Worm (Caenorhabditis elegans) whole organism, late embryonic: ENCODE measurements around the gene fbxb-105.
A peak's percentile ranks its signal among the peaks of the same experiment; 100 is the strongest.

Experiments used
- C08G9.2 ChIP-seq: sonication (generic microtip); optimal IDR thresholded peaks from 2 replicates; lab custom pipeline; 2016; ENCODE audit warnings: mild to moderate bottlenecking, missing genetic modification characterization, moderate library complexity, missing compliant biosample characterization
- F13H6.1 ChIP-seq: sonication (generic microtip); optimal IDR thresholded peaks from 2 replicates; lab custom pipeline; 2016; ENCODE audit warnings: missing genetic modification characterization, missing compliant biosample characterization
- K02D7.2 ChIP-seq: sonication (generic microtip); optimal IDR thresholded peaks from 2 replicates; lab custom pipeline; 2017; ENCODE audit warnings: mild to moderate bottlenecking, missing genetic modification characterization, missing compliant biosample characterization
- ama-1 ChIP-seq: fragments of 150-350 bp; optimal IDR thresholded peaks from 2 replicates; lab custom pipeline; 2014
- ceh-14 ChIP-seq: sonication (generic microtip); optimal IDR thresholded peaks from 2 replicates; lab custom pipeline; 2016; ENCODE audit warnings: missing genotype, missing genetic modification characterization, missing compliant biosample characterization
- ceh-18 ChIP-seq: sonication (generic microtip); optimal IDR thresholded peaks from 2 replicates; lab custom pipeline; 2016; ENCODE audit warnings: missing genetic modification characterization, missing compliant biosample characterization
- ceh-19 ChIP-seq: fragments of 200-800 bp; sonication (Bioruptor generic); optimal IDR thresholded peaks from 2 replicates; lab custom pipeline; 2018; ENCODE audit warnings: mild to moderate bottlenecking, missing genetic modification characterization, missing compliant biosample characterization
- ceh-2 ChIP-seq: sonication (generic microtip); optimal IDR thresholded peaks from 2 replicates; lab custom pipeline; 2016; ENCODE audit warnings: missing genotype, missing genetic modification characterization, missing compliant biosample characterization
- ceh-22 ChIP-seq: sonication (generic microtip); optimal IDR thresholded peaks from 2 replicates; lab custom pipeline; 2017; ENCODE audit warnings: missing biosample characterization, missing genetic modification characterization
- ceh-30 ChIP-seq: fragments of 150-350 bp; optimal IDR thresholded peaks from 2 replicates; lab custom pipeline; 2014; ENCODE audit warnings: missing biosample characterization, missing genetic modification characterization
- ceh-31 ChIP-seq: sonication (generic microtip); optimal IDR thresholded peaks from 2 replicates; lab custom pipeline; 2016; ENCODE audit warnings: missing genetic modification characterization, missing compliant biosample characterization
- ceh-45 ChIP-seq: fragments of 200-800 bp; sonication (Bioruptor generic); IDR thresholded peaks from 2 replicates; pipeline ENCODE4 v1.3.6; 2022; ENCODE audit warnings: missing genetic modification reagents, missing genetic modification characterization, missing compliant biosample characterization
- ceh-6 ChIP-seq: fragments of 200-800 bp; sonication (Bioruptor generic); optimal IDR thresholded peaks from 2 replicates; lab custom pipeline; 2018; ENCODE audit warnings: mild to moderate bottlenecking, missing genetic modification characterization, missing compliant biosample characterization
- ceh-9 ChIP-seq: sonication (generic microtip); optimal IDR thresholded peaks from 2 replicates; lab custom pipeline; 2016; ENCODE audit warnings: mild to moderate bottlenecking, missing genetic modification characterization, inconsistent platforms, missing compliant biosample characterization
- dmd-4 ChIP-seq: sonication (generic microtip); optimal IDR thresholded peaks from 2 replicates; lab custom pipeline; 2016; ENCODE audit warnings: borderline replicate concordance, missing genetic modification characterization, missing compliant biosample characterization
- elt-2 ChIP-seq: sonication (generic microtip); optimal IDR thresholded peaks from 2 replicates; lab custom pipeline; 2016; ENCODE audit warnings: missing genetic modification reagents, missing genetic modification characterization, missing compliant biosample characterization
- eyg-1 ChIP-seq: sonication (generic microtip); optimal IDR thresholded peaks from 2 replicates; lab custom pipeline; 2016; ENCODE audit warnings: missing genotype, missing genetic modification characterization, missing compliant biosample characterization
- fkh-10 ChIP-seq: fragments of 150-350 bp; optimal IDR thresholded peaks from 2 replicates; lab custom pipeline; 2014; ENCODE audit warnings: missing biosample characterization, missing genetic modification reagents, missing genetic modification characterization
- fkh-6 ChIP-seq: sonication (generic microtip); optimal IDR thresholded peaks from 2 replicates; lab custom pipeline; 2016; ENCODE audit warnings: missing genetic modification characterization, missing compliant biosample characterization
- hlh-13 ChIP-seq: fragments of 200-800 bp; sonication (Bioruptor generic); optimal IDR thresholded peaks from 2 replicates; lab custom pipeline; 2018; ENCODE audit warnings: mild to moderate bottlenecking, missing genetic modification characterization, missing compliant biosample characterization
- hlh-6 ChIP-seq: sonication (generic microtip); optimal IDR thresholded peaks from 2 replicates; lab custom pipeline; 2016; ENCODE audit warnings: missing genotype, missing genetic modification characterization, missing compliant biosample characterization
- lim-6 ChIP-seq: sonication (generic microtip); optimal IDR thresholded peaks from 2 replicates; lab custom pipeline; 2016; ENCODE audit warnings: missing genetic modification characterization, missing compliant biosample characterization
- nfya-1 ChIP-seq: sonication (generic microtip); optimal IDR thresholded peaks from 2 replicates; lab custom pipeline; 2017; ENCODE audit warnings: missing genetic modification characterization, mild to moderate bottlenecking, missing compliant biosample characterization, antibody characterized with exemption, moderate library complexity
- npax-4 ChIP-seq: sonication (generic microtip); optimal IDR thresholded peaks from 2 replicates; lab custom pipeline; 2016; ENCODE audit warnings: missing genetic modification characterization, missing compliant biosample characterization
- pag-3 ChIP-seq: sonication (generic microtip); optimal IDR thresholded peaks from 2 replicates; lab custom pipeline; 2016; ENCODE audit warnings: missing compliant biosample characterization, missing genetic modification characterization, borderline replicate concordance
- pax-1 ChIP-seq: fragments of 150-350 bp; optimal IDR thresholded peaks from 2 replicates; lab custom pipeline; 2014; ENCODE audit warnings: missing biosample characterization, missing genetic modification characterization
- ref-2 ChIP-seq: sonication (generic microtip); optimal IDR thresholded peaks from 2 replicates; lab custom pipeline; 2016; ENCODE audit warnings: missing genetic modification characterization, missing compliant biosample characterization
- rnt-1 ChIP-seq: sonication (generic microtip); optimal IDR thresholded peaks from 2 replicates; lab custom pipeline; 2016; ENCODE audit warnings: missing genetic modification characterization, missing compliant biosample characterization
- sdc-2 ChIP-seq: sonication (generic microtip); optimal IDR thresholded peaks from 2 replicates; lab custom pipeline; 2016; ENCODE audit warnings: missing genotype, missing genetic modification characterization, missing compliant biosample characterization
- syd-9 ChIP-seq: sonication (generic microtip); optimal IDR thresholded peaks from 2 replicates; lab custom pipeline; 2016; ENCODE audit warnings: mild to moderate bottlenecking, missing genetic modification characterization, moderate library complexity, missing compliant biosample characterization
- tbx-2 ChIP-seq: sonication (generic microtip); optimal IDR thresholded peaks from 2 replicates; lab custom pipeline; 2016; ENCODE audit warnings: missing genetic modification characterization, missing compliant biosample characterization
- ttx-3 ChIP-seq: sonication (generic microtip); optimal IDR thresholded peaks from 2 replicates; lab custom pipeline; 2016; ENCODE audit warnings: missing genetic modification reagents, missing genetic modification characterization, missing compliant biosample characterization
- unc-3 ChIP-seq, 2 experiments: fragments of 200-800 bp in 1 of 2; sonication (Bioruptor generic) in 1 of 2; sonication (generic microtip) in 1 of 2; conservative IDR thresholded peaks in 1 of 2; optimal IDR thresholded peaks in 1 of 2; 2 replicates each; pipeline versions ENCODE4 v1.3.6 to Lab custom; 2016 to 2022; ENCODE audit warnings: missing compliant biosample characterization in 2 of 2, missing genetic modification characterization in 2 of 2, missing genetic modification reagents in 1 of 2
- unc-42 ChIP-seq: sonication (generic microtip); optimal IDR thresholded peaks from 2 replicates; lab custom pipeline; 2016; ENCODE audit warnings: missing genotype, missing genetic modification characterization, missing compliant biosample characterization

fbxb-105 gene

DNA sequence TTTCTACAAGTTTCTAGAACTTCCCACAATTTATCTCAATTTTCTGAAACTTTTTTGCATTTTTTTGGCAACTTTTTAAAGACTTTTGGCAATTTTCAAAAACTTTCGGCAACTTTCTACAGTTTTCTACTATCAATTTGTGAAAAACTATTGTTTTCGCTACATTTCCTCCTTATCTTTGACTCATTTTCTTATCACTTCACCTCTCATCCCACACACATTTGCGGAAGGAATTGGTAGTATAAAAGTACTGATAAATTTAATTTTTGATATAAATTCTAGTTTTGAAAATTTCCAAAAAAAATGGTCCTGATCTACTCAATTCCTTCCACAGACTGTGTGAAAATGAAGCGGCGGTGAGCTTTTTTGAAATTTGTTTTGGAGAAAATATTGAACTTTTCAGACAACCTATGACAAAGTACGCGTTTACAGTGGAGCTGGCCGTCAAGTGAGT, 21.1 kb downstream of the fbxb-105 start, which contains the start of gene F29A7.4:
Gene F29A7.4, plus strand, starts transcription at position 404 of the 454 bp plus-strand sequence.
- TF ChIP-seq elt-2 (tag; lab: Kevin White, UChicago) = peak; percentile 66
- no peak for TF ChIP-seq F13H6.1

- no peak for TF ChIP-seq ceh-22
- TF ChIP-seq tbx-2 (tag; lab: Kevin White, UChicago) = peak; percentile 53
- TF ChIP-seq unc-42 (tag; lab: Kevin White, UChicago) = peak; percentile 71
- peak; percentile 41 for TF ChIP-seq ceh-18 (tag; lab: Kevin White, UChicago)
- peak; percentile 47 for TF ChIP-seq ceh-14 (tag; lab: Kevin White, UChicago)
- TF ChIP-seq nfya-1 = peak; percentile 44
- peak; percentile 82 for TF ChIP-seq ceh-31 (tag; lab: Kevin White, UChicago)
- no peak for TF ChIP-seq hlh-13
- peak; percentile 20 for TF ChIP-seq pag-3
These were observed 22.6 kb downstream of the fbxb-105 start for ce11 chrII:2747956-2748621.

ce11 chrII:2742251-2742650, 28.4 kb downstream of the fbxb-105 start, which contains the start of gene T05A8.7:
Gene T05A8.7 (minus strand): TSS chrII:2742351.
- TF ChIP-seq ceh-18 (tag; lab: Kevin White, UChicago) = no peak
- no peak for TF ChIP-seq ref-2 (tag; lab: Kevin White, UChicago)
- no peak for TF ChIP-seq ceh-19
- no peak for TF ChIP-seq pax-1 (tag; lab: Kevin White, UChicago)

ce11 chrII:2741405-2741804, 29.3 kb downstream of the fbxb-105 start:
- TF ChIP-seq ceh-18 (tag; lab: Kevin White, UChicago) (no peak), ttx-3 (tag; lab: Kevin White, UChicago) (no peak), K02D7.2 (no peak), C08G9.2 (no peak), unc-3 (GFP tag; conservative IDR thresholded peaks at IDR 0.05; lab: Robert Waterston, UW) (no peak), unc-3 (tag; optimal IDR thresholded peaks at IDR 0.05; lab: Kevin White, UChicago) (no peak), sdc-2 (tag; lab: Kevin White, UChicago) (no peak), F13H6.1 (no peak), rnt-1 (no peak), tbx-2 (tag; lab: Kevin White, UChicago) (no peak), unc-42 (tag; lab: Kevin White, UChicago) (no peak)

DNA sequence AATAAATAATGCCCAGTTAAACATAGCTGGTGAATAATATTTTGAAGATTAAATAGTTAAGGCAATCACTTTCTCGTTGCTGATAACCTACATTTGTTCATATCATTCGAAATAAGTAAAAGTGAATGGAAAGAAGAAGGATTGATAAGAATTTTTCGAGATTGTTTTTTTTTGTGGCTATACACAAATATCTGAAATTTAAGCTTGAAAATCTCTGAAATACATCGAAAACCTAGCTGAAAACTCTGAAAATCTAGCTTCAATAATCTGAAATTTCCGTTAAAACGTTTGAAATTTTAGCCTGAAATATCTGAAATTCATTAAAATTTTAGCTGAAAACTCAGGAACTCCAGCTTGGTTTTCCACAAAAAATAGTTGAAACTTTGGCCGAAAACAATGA, 31.1 kb downstream of the fbxb-105 start, which contains the start of gene T05A8.6:
Gene T05A8.6, minus strand, starts transcription at position 101 of the 400 bp plus-strand sequence.
- TF ChIP-seq dmd-4 (no peak), eyg-1 (tag; lab: Kevin White, UChicago) (no peak), ceh-45 (GFP tag; lab: Robert Waterston, UW) (no peak), lim-6 (no peak), syd-9 (tag; lab: Kevin White, UChicago) (no peak), ama-1 (lab: Kevin White, UChicago) (no peak), fkh-6 (tag; lab: Kevin White, UChicago) (no peak), ceh-30 (tag; lab: Kevin White, UChicago) (no peak), ceh-18 (tag; lab: Kevin White, UChicago) (no peak), ceh-2 (no peak), fkh-10 (no peak), pax-1 (tag; lab: Kevin White, UChicago) (no peak), nfya-1 (no peak), hlh-6 (tag; lab: Kevin White, UChicago) (no peak)
- TF ChIP-seq, all 69 proteins: peak for 0

DNA sequence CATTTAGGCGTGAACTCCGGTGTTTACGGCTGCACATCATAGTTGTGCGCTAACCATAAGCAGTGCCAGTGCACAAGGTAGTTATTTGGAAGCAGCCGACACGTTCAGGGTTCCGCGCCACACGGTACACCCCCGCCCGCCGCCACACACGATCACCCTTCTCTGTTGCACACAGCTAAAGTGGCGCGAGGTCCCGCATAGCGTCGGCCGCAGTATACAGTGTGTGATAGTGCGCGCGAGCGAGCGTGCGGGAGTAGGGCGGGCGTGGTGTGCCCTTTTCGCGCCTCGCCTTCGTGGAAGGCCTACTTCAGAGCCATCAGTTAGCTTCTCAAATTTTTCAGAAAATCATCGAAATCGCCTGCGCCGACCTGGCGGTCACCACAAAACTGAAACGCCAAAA, 33.8 kb downstream of the fbxb-105 start:
- peak; percentile 4 for TF ChIP-seq ref-2 (tag; lab: Kevin White, UChicago)
- TF ChIP-seq npax-4 (tag; lab: Kevin White, UChicago) = no peak
- TF ChIP-seq dmd-4 = peak; percentile 9
- peak; percentile 37 for TF ChIP-seq hlh-6 (tag; lab: Kevin White, UChicago)
- no peak for TF ChIP-seq ceh-6 (GFP tag; lab: Kevin White, UChicago)
- TF ChIP-seq ceh-14 (tag; lab: Kevin White, UChicago) = no peak
- no peak for TF ChIP-seq ceh-9
